Worm (Caenorhabditis elegans) whole organism, late embryonic: Measurements from ENCODE around the gene lipl-8.

Experiments
- C08G9.2 ChIP-seq: sonication (generic microtip); optimal IDR thresholded peaks from 2 replicates; lab custom pipeline; 2016; ENCODE audit warnings: mild to moderate bottlenecking, missing genetic modification characterization, moderate library complexity, missing compliant biosample characterization
- C38D4.7 ChIP-seq: fragments of 200-800 bp; sonication (Bioruptor generic); optimal IDR thresholded peaks from 2 replicates; lab custom pipeline; 2018; ENCODE audit warnings: mild to moderate bottlenecking, missing genetic modification characterization, moderate library complexity, missing compliant biosample characterization
- K09A11.1 ChIP-seq: sonication (generic microtip); optimal IDR thresholded peaks from 2 replicates; lab custom pipeline; 2017; ENCODE audit warnings: antibody characterized with exemption, mild to moderate bottlenecking, missing genetic modification characterization, missing compliant biosample characterization; ENCODE audit not compliant: insufficient read depth
- T23F11.4 ChIP-seq: fragments of 200-800 bp; sonication (Bioruptor generic); optimal IDR thresholded peaks from 2 replicates; lab custom pipeline; 2018; ENCODE audit warnings: mild to moderate bottlenecking, missing genetic modification characterization, missing compliant biosample characterization
- Y22D7AL.16 ChIP-seq: sonication (generic microtip); optimal IDR thresholded peaks from 2 replicates; lab custom pipeline; 2016; ENCODE audit warnings: missing genetic modification characterization, missing compliant biosample characterization
- ama-1 ChIP-seq: fragments of 150-350 bp; optimal IDR thresholded peaks from 2 replicates; lab custom pipeline; 2014
- ceh-14 ChIP-seq: sonication (generic microtip); optimal IDR thresholded peaks from 2 replicates; lab custom pipeline; 2016; ENCODE audit warnings: missing genotype, missing genetic modification characterization, missing compliant biosample characterization
- ceh-2 ChIP-seq: sonication (generic microtip); optimal IDR thresholded peaks from 2 replicates; lab custom pipeline; 2016; ENCODE audit warnings: missing genotype, missing genetic modification characterization, missing compliant biosample characterization
- ceh-22 ChIP-seq: sonication (generic microtip); optimal IDR thresholded peaks from 2 replicates; lab custom pipeline; 2017; ENCODE audit warnings: missing biosample characterization, missing genetic modification characterization
- ceh-31 ChIP-seq: sonication (generic microtip); optimal IDR thresholded peaks from 2 replicates; lab custom pipeline; 2016; ENCODE audit warnings: missing genetic modification characterization, missing compliant biosample characterization
- ceh-34 ChIP-seq: sonication (generic microtip); optimal IDR thresholded peaks from 2 replicates; lab custom pipeline; 2016; ENCODE audit warnings: mild to moderate bottlenecking, missing genetic modification characterization, missing compliant biosample characterization
- ceh-45 ChIP-seq: fragments of 200-800 bp; sonication (Bioruptor generic); IDR thresholded peaks from 2 replicates; pipeline ENCODE4 v1.3.6; 2022; ENCODE audit warnings: missing genetic modification reagents, missing genetic modification characterization, missing compliant biosample characterization
- ceh-48 ChIP-seq: sonication (generic microtip); optimal IDR thresholded peaks from 2 replicates; lab custom pipeline; 2016; ENCODE audit warnings: missing genetic modification characterization, inconsistent platforms, missing compliant biosample characterization
- dmd-4 ChIP-seq: sonication (generic microtip); optimal IDR thresholded peaks from 2 replicates; lab custom pipeline; 2016; ENCODE audit warnings: borderline replicate concordance, missing genetic modification characterization, missing compliant biosample characterization
- elt-2 ChIP-seq: sonication (generic microtip); optimal IDR thresholded peaks from 2 replicates; lab custom pipeline; 2016; ENCODE audit warnings: missing genetic modification reagents, missing genetic modification characterization, missing compliant biosample characterization
- elt-4 ChIP-seq: sonication (generic microtip); optimal IDR thresholded peaks from 2 replicates; lab custom pipeline; 2016; ENCODE audit warnings: missing genetic modification characterization, missing compliant biosample characterization
- ets-4 ChIP-seq: sonication (generic microtip); optimal IDR thresholded peaks from 2 replicates; lab custom pipeline; 2016; ENCODE audit warnings: missing genetic modification characterization, missing compliant biosample characterization
- gmeb-2 ChIP-seq: sonication (generic microtip); optimal IDR thresholded peaks from 2 replicates; lab custom pipeline; 2016; ENCODE audit warnings: missing genetic modification characterization, inconsistent platforms, missing compliant biosample characterization
- hlh-13 ChIP-seq: fragments of 200-800 bp; sonication (Bioruptor generic); optimal IDR thresholded peaks from 2 replicates; lab custom pipeline; 2018; ENCODE audit warnings: mild to moderate bottlenecking, missing genetic modification characterization, missing compliant biosample characterization
- hlh-15 ChIP-seq: sonication (generic microtip); optimal IDR thresholded peaks from 2 replicates; lab custom pipeline; 2016; ENCODE audit warnings: missing genetic modification characterization, missing compliant biosample characterization
- hlh-30 ChIP-seq: sonication (generic microtip); optimal IDR thresholded peaks from 2 replicates; lab custom pipeline; 2017; ENCODE audit warnings: antibody characterized with exemption, missing genetic modification characterization, missing compliant biosample characterization; ENCODE audit not compliant: insufficient read depth
- hlh-6 ChIP-seq: sonication (generic microtip); optimal IDR thresholded peaks from 2 replicates; lab custom pipeline; 2016; ENCODE audit warnings: missing genotype, missing genetic modification characterization, missing compliant biosample characterization
- lin-11 ChIP-seq: fragments of 200-800 bp; sonication (Bioruptor generic); optimal IDR thresholded peaks from 2 replicates; lab custom pipeline; 2018; ENCODE audit warnings: mild to moderate bottlenecking, missing genetic modification characterization, missing compliant biosample characterization
- mec-3 ChIP-seq: sonication (generic microtip); optimal IDR thresholded peaks from 2 replicates; lab custom pipeline; 2016; ENCODE audit warnings: borderline replicate concordance, missing genetic modification characterization, missing compliant biosample characterization
- nfya-1 ChIP-seq: sonication (generic microtip); optimal IDR thresholded peaks from 2 replicates; lab custom pipeline; 2017; ENCODE audit warnings: missing genetic modification characterization, mild to moderate bottlenecking, missing compliant biosample characterization, antibody characterized with exemption, moderate library complexity
- npax-4 ChIP-seq: sonication (generic microtip); optimal IDR thresholded peaks from 2 replicates; lab custom pipeline; 2016; ENCODE audit warnings: missing genetic modification characterization, missing compliant biosample characterization
- pat-9 ChIP-seq: fragments of 200-800 bp; sonication (Bioruptor generic); optimal IDR thresholded peaks from 2 replicates; lab custom pipeline; 2018; ENCODE audit warnings: mild to moderate bottlenecking, missing genetic modification characterization, moderate library complexity, missing compliant biosample characterization
- pax-1 ChIP-seq: fragments of 150-350 bp; optimal IDR thresholded peaks from 2 replicates; lab custom pipeline; 2014; ENCODE audit warnings: missing biosample characterization, missing genetic modification characterization
- pha-2 ChIP-seq: sonication (generic microtip); optimal IDR thresholded peaks from 2 replicates; lab custom pipeline; 2017; ENCODE audit warnings: mild to moderate bottlenecking, missing genetic modification characterization, missing compliant biosample characterization
- pha-4 ChIP-seq: fragments of 150-350 bp; optimal IDR thresholded peaks from 2 replicates; lab custom pipeline; 2018; ENCODE audit warnings: missing biosample characterization, missing genetic modification reagents, missing genetic modification characterization
- pqm-1 ChIP-seq: sonication (generic microtip); optimal IDR thresholded peaks from 2 replicates; lab custom pipeline; 2016; ENCODE audit warnings: missing genetic modification characterization, missing compliant biosample characterization
- sdc-2 ChIP-seq: sonication (generic microtip); optimal IDR thresholded peaks from 2 replicates; lab custom pipeline; 2016; ENCODE audit warnings: missing genotype, missing genetic modification characterization, missing compliant biosample characterization
- sox-2 ChIP-seq: fragments of 200-800 bp; sonication (Bioruptor generic); IDR thresholded peaks from 2 replicates; pipeline ENCODE4 v1.3.6; 2022; ENCODE audit warnings: missing genetic modification reagents, missing genetic modification characterization, missing compliant biosample characterization
- tbx-2 ChIP-seq: sonication (generic microtip); optimal IDR thresholded peaks from 2 replicates; lab custom pipeline; 2016; ENCODE audit warnings: missing genetic modification characterization, missing compliant biosample characterization
- ttx-3 ChIP-seq: sonication (generic microtip); optimal IDR thresholded peaks from 2 replicates; lab custom pipeline; 2016; ENCODE audit warnings: missing genetic modification reagents, missing genetic modification characterization, missing compliant biosample characterization
- unc-3 ChIP-seq, 2 experiments: fragments of 200-800 bp in 1 of 2; sonication (Bioruptor generic) in 1 of 2; sonication (generic microtip) in 1 of 2; conservative IDR thresholded peaks in 1 of 2; optimal IDR thresholded peaks in 1 of 2; 2 replicates each; pipeline versions ENCODE4 v1.3.6 to Lab custom; 2016 to 2022; ENCODE audit warnings: missing compliant biosample characterization in 2 of 2, missing genetic modification characterization in 2 of 2, missing genetic modification reagents in 1 of 2
- unc-42 ChIP-seq: sonication (generic microtip); optimal IDR thresholded peaks from 2 replicates; lab custom pipeline; 2016; ENCODE audit warnings: missing genotype, missing genetic modification characterization, missing compliant biosample characterization
- unc-55 ChIP-seq: sonication (generic microtip); optimal IDR thresholded peaks from 2 replicates; lab custom pipeline; 2017; ENCODE audit warnings: missing biosample characterization, missing genetic modification reagents, missing genetic modification characterization
- unc-86 ChIP-seq: sonication (generic microtip); optimal IDR thresholded peaks from 2 replicates; lab custom pipeline; 2016; ENCODE audit warnings: missing genetic modification characterization, missing compliant biosample characterization
- zip-5 ChIP-seq: sonication (generic microtip); optimal IDR thresholded peaks from 2 replicates; lab custom pipeline; 2016; ENCODE audit warnings: missing genetic modification characterization, missing compliant biosample characterization
- ztf-16 ChIP-seq: sonication (generic microtip); optimal IDR thresholded peaks from 2 replicates; lab custom pipeline; 2017; ENCODE audit warnings: missing genetic modification characterization, missing compliant biosample characterization

lipl-8 gene

DNA sequence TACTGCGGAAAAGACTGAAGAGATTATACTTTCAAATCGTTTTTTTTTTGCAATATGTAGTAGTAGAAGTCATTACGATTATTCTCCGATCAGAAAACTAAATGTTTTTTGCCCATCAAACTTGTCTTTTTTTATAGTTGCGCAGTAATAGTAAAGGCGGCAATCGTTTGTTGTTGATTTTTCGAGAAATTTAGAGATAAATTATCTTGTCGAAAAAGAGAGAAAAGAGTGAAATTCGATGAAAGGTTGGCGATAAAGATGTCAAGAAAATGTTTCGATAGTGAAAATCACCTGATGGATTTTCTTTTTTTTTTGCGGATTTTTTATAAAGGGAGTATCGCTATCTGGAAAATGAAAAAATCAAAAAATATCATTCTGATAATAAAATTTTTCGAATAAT, 40.0 kb upstream of the lipl-8 start:
- TF ChIP-seq gmeb-2 (no peak), pha-2 (tag; lab: Kevin White, UChicago) (no peak), unc-42 (no peak), ceh-45 (GFP tag; lab: Robert Waterston, UW) (no peak), tbx-2 (tag; lab: Kevin White, UChicago) (no peak), elt-2 (tag; lab: Kevin White, UChicago) (no peak), ama-1 (lab: Kevin White, UChicago) (no peak), hlh-13 (GFP tag; lab: Kevin White, UChicago) (no peak), hlh-30 (tag; lab: Kevin White, UChicago) (no peak), ceh-2 (tag; lab: Kevin White, UChicago) (no peak), zip-5 (tag; lab: Kevin White, UChicago) (no peak), C38D4.7 (GFP tag; lab: Kevin White, UChicago) (no peak), unc-55 (GFP tag; lab: Kevin White, UChicago) (no peak), dmd-4 (tag; lab: Kevin White, UChicago) (no peak), ceh-31 (no peak), ceh-48 (no peak), pax-1 (tag; lab: Kevin White, UChicago) (no peak), T23F11.4 (no peak)

DNA sequence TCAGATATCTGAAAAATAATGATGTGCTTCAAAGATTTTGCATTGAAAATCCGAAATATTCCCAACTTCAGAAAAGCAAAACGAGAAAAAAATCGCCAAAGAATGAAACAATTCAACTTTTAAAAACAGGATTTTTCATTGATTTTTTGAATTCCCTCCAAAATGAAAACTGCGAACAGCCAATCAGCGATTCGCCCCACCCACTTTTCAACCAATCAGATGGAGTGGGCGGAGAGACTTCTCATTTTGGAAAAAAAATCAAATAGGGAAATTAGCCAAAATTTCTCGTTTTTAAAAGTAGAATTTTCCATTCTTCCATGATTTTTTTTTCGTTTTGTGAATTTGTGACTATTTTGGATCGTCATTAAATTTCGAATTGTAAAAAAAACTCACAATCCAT, 36.3 kb upstream of the lipl-8 start:
- TF ChIP-seq nfya-1 (peak; percentile 88), ceh-31 (no peak)

DNA sequence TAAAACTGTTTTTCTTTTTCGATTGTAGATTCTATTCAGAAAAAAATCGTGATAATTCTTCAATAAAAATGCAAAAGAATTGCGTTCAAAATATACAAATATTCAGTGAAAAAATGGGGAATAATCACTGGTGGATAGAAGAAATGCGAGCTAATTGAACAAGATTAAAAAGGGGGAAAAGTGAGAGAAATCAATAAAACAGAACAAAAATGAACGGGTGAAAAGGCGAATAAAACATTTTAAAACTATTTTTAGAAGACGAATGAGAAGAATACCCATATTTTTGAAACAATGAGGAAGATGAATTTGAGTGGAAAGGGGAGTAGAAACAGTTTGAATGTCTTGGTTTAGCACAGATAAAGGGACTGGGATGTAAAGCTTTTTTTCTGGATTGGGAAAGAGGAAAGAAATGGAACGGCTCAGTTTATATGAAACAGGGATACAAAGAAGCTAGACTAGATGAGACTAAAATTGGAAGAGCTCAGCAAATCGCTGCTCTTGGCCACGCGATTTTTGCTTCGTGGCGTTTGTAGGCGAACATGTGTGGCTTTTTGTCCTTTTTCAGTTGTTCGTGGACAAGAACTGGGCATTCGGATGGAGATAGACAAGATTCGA, 35.8 kb upstream of the lipl-8 start, which contains the start of gene Y50E8A.12:
Gene Y50E8A.12 (minus strand): TSS at position 51 of the 615 bp plus-strand sequence.
- TF ChIP-seq Y22D7AL.16 (tag; lab: Kevin White, UChicago) (no peak), unc-42 (no peak), unc-86 (tag; lab: Kevin White, UChicago) (no peak), elt-4 (tag; lab: Kevin White, UChicago) (no peak), pqm-1 (no peak), hlh-6 (tag; lab: Kevin White, UChicago) (no peak), elt-2 (tag; lab: Kevin White, UChicago) (no peak), ceh-34 (tag; lab: Kevin White, UChicago) (no peak), hlh-15 (tag; lab: Kevin White, UChicago) (no peak), mec-3 (tag; lab: Kevin White, UChicago) (no peak), sdc-2 (tag; lab: Kevin White, UChicago) (no peak)

DNA sequence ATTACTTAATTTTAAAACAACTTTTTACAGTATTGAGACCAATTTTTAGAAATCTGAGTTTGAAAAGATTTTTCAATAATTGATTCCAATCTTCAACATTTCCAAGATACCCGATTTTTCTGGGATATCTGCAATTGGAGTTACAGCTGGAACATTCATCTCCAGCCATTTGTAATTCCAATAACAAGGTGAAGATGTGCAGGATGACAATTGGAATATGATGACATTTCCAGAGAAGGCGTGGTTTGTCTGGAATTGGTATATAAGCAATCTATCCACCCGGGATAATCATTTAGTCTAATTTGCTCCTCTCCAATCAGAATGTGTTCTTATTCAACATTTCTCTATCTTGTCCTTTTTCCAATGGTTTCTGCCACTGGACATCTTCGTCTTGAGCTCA, 32.6 kb upstream of the lipl-8 start, which contains the start of gene Y50E8A.11:
Gene Y50E8A.11 (plus strand): TSS at position 301 of the 400 bp plus-strand sequence.
- no peak for TF ChIP-seq C08G9.2
- no peak for TF ChIP-seq sox-2 (GFP tag; lab: Robert Waterston, UW)
- TF ChIP-seq ceh-14 (tag; lab: Kevin White, UChicago) = no peak

DNA sequence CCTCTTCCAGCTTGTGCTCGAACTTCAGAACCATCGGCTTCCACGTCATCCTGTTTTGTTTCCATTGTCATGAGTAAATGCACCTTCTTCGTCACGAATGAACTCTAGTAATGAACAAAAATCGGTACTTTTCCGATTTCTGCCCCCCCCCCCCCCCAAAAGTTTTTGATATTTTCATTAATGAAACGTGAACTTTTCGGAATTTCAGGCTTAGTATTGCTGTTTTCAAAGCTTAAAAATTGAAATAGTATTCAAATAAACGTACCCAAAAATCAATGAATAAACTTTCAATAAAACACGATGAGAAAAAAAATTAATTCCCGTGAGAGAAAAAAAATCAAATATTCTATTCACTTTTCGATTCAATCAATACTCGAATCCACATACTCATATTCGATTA, 31.1 kb upstream of the lipl-8 start, which contains the start of the genes scrm-7 and Y50E8A.10:
Gene scrm-7 (minus strand): TSS at position 101 of the 400 bp plus-strand sequence.
Gene Y50E8A.10 (plus strand): TSS at position 353 of the 400 bp plus-strand sequence.
- TF ChIP-seq hlh-30 (tag; lab: Kevin White, UChicago) (no peak), ceh-45 (GFP tag; lab: Robert Waterston, UW) (no peak), npax-4 (tag; lab: Kevin White, UChicago) (no peak), ttx-3 (tag; lab: Kevin White, UChicago) (no peak), unc-55 (GFP tag; lab: Kevin White, UChicago) (no peak), nfya-1 (no peak), ceh-22 (tag; lab: Kevin White, UChicago) (no peak), pha-4 (no peak), Y22D7AL.16 (tag; lab: Kevin White, UChicago) (no peak), dmd-4 (tag; lab: Kevin White, UChicago) (no peak), pat-9 (no peak), unc-42 (no peak), ceh-48 (no peak), lin-11 (tag; lab: Kevin White, UChicago) (no peak), elt-2 (tag; lab: Kevin White, UChicago) (no peak), unc-3 (GFP tag; conservative IDR thresholded peaks at IDR 0.05; lab: Robert Waterston, UW) (no peak), unc-3 (tag; optimal IDR thresholded peaks at IDR 0.05; lab: Kevin White, UChicago) (no peak), K09A11.1 (no peak), ztf-16 (tag; lab: Kevin White, UChicago) (no peak), ets-4 (tag; lab: Kevin White, UChicago) (no peak)
